Worm (Caenorhabditis elegans) whole organism, L4 larva: ENCODE measurements around the gene ZK899.5.

ENCODE experiments used
- D1046.2 ChIP-seq: fragments of 200-800 bp; sonication (Bioruptor generic); IDR thresholded peaks from 2 replicates; pipeline ENCODE4 v1.3.6; 2022; ENCODE audit warnings: missing genetic modification characterization, missing compliant biosample characterization
- F10B5.3 ChIP-seq: sonication (generic microtip); optimal IDR thresholded peaks from 2 replicates; lab custom pipeline; 2016; ENCODE audit warnings: mild to moderate bottlenecking, missing genetic modification characterization, missing compliant biosample characterization
- F26F4.8 ChIP-seq: fragments of 200-800 bp; sonication (Bioruptor generic); conservative IDR thresholded peaks from 2 replicates; pipeline ENCODE4 v1.3.6; 2022; ENCODE audit warnings: missing genetic modification characterization, missing compliant biosample characterization
- F44E2.7 ChIP-seq: fragments of 200-800 bp; sonication (Bioruptor generic); IDR thresholded peaks from 2 replicates; pipeline ENCODE4 v2.1.2; 2022; ENCODE audit warnings: missing genetic modification characterization, missing compliant biosample characterization
- F49E8.2 ChIP-seq: sonication (generic microtip); optimal IDR thresholded peaks from 2 replicates; lab custom pipeline; 2016; ENCODE audit warnings: missing compliant biosample characterization, mild to moderate bottlenecking, missing genetic modification characterization, borderline replicate concordance
- R02D3.7 ChIP-seq: fragments of 150-350 bp; sonication (generic microtip); optimal IDR thresholded peaks from 3 replicates; lab custom pipeline; 2014; ENCODE audit warnings: missing biosample characterization, missing genetic modification characterization
- T26A8.4 ChIP-seq: fragments of 200-800 bp; sonication (Bioruptor generic); IDR thresholded peaks from 2 replicates; pipeline ENCODE4 v1.3.6; 2022; ENCODE audit warnings: missing genetic modification characterization, missing compliant biosample characterization
- ama-1 ChIP-seq: fragments of 150-350 bp; optimal IDR thresholded peaks from 2 replicates; lab custom pipeline; 2014; ENCODE audit warnings: inconsistent platforms, mixed read lengths
- attf-4 ChIP-seq: sonication (generic microtip); optimal IDR thresholded peaks from 3 replicates; lab custom pipeline; 2017; ENCODE audit warnings: missing biosample characterization, missing genetic modification characterization
- ceh-44 ChIP-seq: fragments of 200-800 bp; sonication (Bioruptor generic); IDR thresholded peaks from 2 replicates; pipeline ENCODE4 v1.3.6; 2022; ENCODE audit warnings: missing genetic modification reagents, missing genetic modification characterization, missing compliant biosample characterization
- ceh-62 ChIP-seq: sonication (generic microtip); optimal IDR thresholded peaks from 2 replicates; lab custom pipeline; 2017; ENCODE audit warnings: missing biosample characterization, missing genetic modification characterization
- cey-2 ChIP-seq: sonication (generic microtip); optimal IDR thresholded peaks from 3 replicates; lab custom pipeline; 2017; ENCODE audit warnings: missing genetic modification characterization, mild to moderate bottlenecking, missing compliant biosample characterization, antibody characterized with exemption, borderline replicate concordance; ENCODE audit not compliant: insufficient read depth
- daf-16 ChIP-seq, 3 experiments: sonication (generic microtip); optimal IDR thresholded peaks; 2 replicates each; lab custom pipeline; 2016 to 2017; ENCODE audit warnings: missing genetic modification characterization in 3 of 3, missing genetic modification reagents in 3 of 3, mild to moderate bottlenecking in 2 of 3, missing compliant biosample characterization in 2 of 3, missing biosample characterization in 1 of 3, moderate library complexity in 1 of 3
- dmd-6 ChIP-seq: fragments of 200-800 bp; sonication (Bioruptor generic); IDR thresholded peaks from 2 replicates; pipeline ENCODE4 v1.3.6; 2022; ENCODE audit warnings: missing genetic modification reagents, missing genetic modification characterization, missing compliant biosample characterization
- dmd-9 ChIP-seq: fragments of 200-800 bp; sonication (Bioruptor generic); IDR thresholded peaks from 2 replicates; pipeline ENCODE4 v1.3.6; 2022; ENCODE audit warnings: missing genetic modification reagents, missing genetic modification characterization, missing compliant biosample characterization
- dve-1 ChIP-seq: sonication (generic microtip); optimal IDR thresholded peaks from 2 replicates; lab custom pipeline; 2017; ENCODE audit warnings: antibody characterized with exemption, mild to moderate bottlenecking, missing genetic modification characterization, missing compliant biosample characterization; ENCODE audit not compliant: insufficient read depth
- egl-27 ChIP-seq: sonication (generic microtip); optimal IDR thresholded peaks from 3 replicates; lab custom pipeline; 2017; ENCODE audit warnings: missing biosample characterization, missing genetic modification reagents, missing genetic modification characterization
- fos-1 ChIP-seq: fragments of 150-350 bp; optimal IDR thresholded peaks from 2 replicates; lab custom pipeline; 2014; ENCODE audit warnings: missing biosample characterization, missing genetic modification characterization
- gei-8 ChIP-seq: fragments of 200-800 bp; sonication (Bioruptor generic); optimal IDR thresholded peaks from 2 replicates; lab custom pipeline; 2018; ENCODE audit warnings: mild to moderate bottlenecking, missing genetic modification characterization, missing compliant biosample characterization
- hif-1 ChIP-seq, 2 experiments: sonication (generic microtip); optimal IDR thresholded peaks; 2 replicates each; lab custom pipeline; 2016 to 2017; ENCODE audit warnings: missing compliant biosample characterization in 2 of 2, missing genetic modification characterization in 2 of 2, missing genetic modification reagents in 2 of 2, missing genotype in 2 of 2, mild to moderate bottlenecking in 1 of 2
- hlh-11 ChIP-seq: fragments of 200-800 bp; sonication (Bioruptor generic); optimal IDR thresholded peaks from 2 replicates; lab custom pipeline; 2018; ENCODE audit warnings: mild to moderate bottlenecking, missing genetic modification characterization, missing compliant biosample characterization
- lim-7 ChIP-seq: fragments of 200-800 bp; sonication (Bioruptor generic); IDR thresholded peaks from 2 replicates; pipeline ENCODE4 v1.3.6; 2022; ENCODE audit warnings: missing genetic modification characterization, missing compliant biosample characterization
- lin-1 ChIP-seq: fragments of 200-800 bp; sonication (Bioruptor generic); IDR thresholded peaks from 2 replicates; pipeline ENCODE4 v1.3.6; 2022; ENCODE audit warnings: missing genetic modification reagents, missing genetic modification characterization, missing compliant biosample characterization
- lin-13 ChIP-seq: fragments of 150-350 bp; optimal IDR thresholded peaks from 2 replicates; lab custom pipeline; 2014; ENCODE audit warnings: missing biosample characterization, missing genetic modification reagents, missing genetic modification characterization
- lin-38 ChIP-seq: fragments of 200-800 bp; sonication (Bioruptor generic); IDR thresholded peaks from 2 replicates; pipeline ENCODE4 v1.3.6; 2022; ENCODE audit warnings: missing genetic modification reagents, missing genetic modification characterization, missing compliant biosample characterization
- lin-39 ChIP-seq: fragments of 150-350 bp; optimal IDR thresholded peaks from 2 replicates; lab custom pipeline; 2014; ENCODE audit warnings: missing biosample characterization, missing genetic modification reagents, missing genetic modification characterization
- lsy-2 ChIP-seq, 2 experiments: fragments of 150-350 bp in 1 of 2; sonication (generic microtip) in 1 of 2; optimal IDR thresholded peaks; 2 replicates each; lab custom pipeline; 2014 to 2017; ENCODE audit warnings: missing biosample characterization in 2 of 2, missing genetic modification characterization in 2 of 2
- mdt-29 ChIP-seq: fragments of 200-800 bp; sonication (Bioruptor generic); IDR thresholded peaks from 2 replicates; pipeline ENCODE4 v1.3.6; 2022; ENCODE audit warnings: missing genetic modification reagents, missing genetic modification characterization, missing compliant biosample characterization
- mep-1 ChIP-seq: fragments of 150-350 bp; sonication (generic microtip); optimal IDR thresholded peaks from 3 replicates; lab custom pipeline; 2014; ENCODE audit warnings: missing biosample characterization, missing genetic modification characterization
- mes-2 ChIP-seq: sonication (generic microtip); optimal IDR thresholded peaks from 2 replicates; lab custom pipeline; 2016; ENCODE audit warnings: missing genotype, mild to moderate bottlenecking, missing genetic modification characterization, missing compliant biosample characterization; ENCODE audit not compliant: poor library complexity, severe bottlenecking
- mxl-2 ChIP-seq: fragments of 200-800 bp; sonication (Bioruptor generic); conservative IDR thresholded peaks from 2 replicates; pipeline ENCODE4 v1.3.6; 2022; ENCODE audit warnings: missing genetic modification reagents, missing genetic modification characterization, missing compliant biosample characterization
- mxl-3 ChIP-seq: fragments of 200-800 bp; sonication (Bioruptor generic); optimal IDR thresholded peaks from 2 replicates; lab custom pipeline; 2018; ENCODE audit warnings: mild to moderate bottlenecking, missing genetic modification characterization, missing compliant biosample characterization
- nhr-11 ChIP-seq: fragments of 150-350 bp; optimal IDR thresholded peaks from 2 replicates; lab custom pipeline; 2014; ENCODE audit warnings: missing biosample characterization, missing genetic modification characterization
- nhr-25 ChIP-seq: sonication (generic microtip); optimal IDR thresholded peaks from 2 replicates; lab custom pipeline; 2017; ENCODE audit warnings: missing genetic modification characterization, mild to moderate bottlenecking, missing compliant biosample characterization, antibody characterized with exemption, moderate library complexity, borderline replicate concordance; ENCODE audit not compliant: insufficient read depth
- nhr-28 ChIP-seq: fragments of 150-350 bp; optimal IDR thresholded peaks from 2 replicates; lab custom pipeline; 2014; ENCODE audit warnings: missing biosample characterization, missing genetic modification characterization
- nhr-41 ChIP-seq: fragments of 200-800 bp; sonication (Bioruptor generic); IDR thresholded peaks from 2 replicates; pipeline ENCODE4 v1.3.6; 2022; ENCODE audit warnings: missing genetic modification reagents, missing genetic modification characterization, missing compliant biosample characterization
- nhr-42 ChIP-seq: fragments of 200-800 bp; sonication (Bioruptor generic); IDR thresholded peaks from 2 replicates; pipeline ENCODE4 v1.3.6; 2022; ENCODE audit warnings: missing genetic modification characterization, missing compliant biosample characterization
- nhr-48 ChIP-seq: sonication (generic microtip); optimal IDR thresholded peaks from 2 replicates; lab custom pipeline; 2016; ENCODE audit warnings: mild to moderate bottlenecking, missing genetic modification characterization, missing compliant biosample characterization
- nhr-6 ChIP-seq: fragments of 150-350 bp; optimal IDR thresholded peaks from 2 replicates; lab custom pipeline; 2014; ENCODE audit warnings: missing biosample characterization, missing genetic modification characterization
- nhr-77 ChIP-seq: fragments of 150-350 bp; optimal IDR thresholded peaks from 2 replicates; lab custom pipeline; 2014; ENCODE audit warnings: missing biosample characterization, missing genetic modification characterization
- pha-4 ChIP-seq, 2 experiments: fragments of 150-350 bp in 1 of 2; fragments of 200-800 bp in 1 of 2; sonication (Bioruptor generic) in 1 of 2; IDR thresholded peaks in 1 of 2; optimal IDR thresholded peaks in 1 of 2; 2 replicates each; pipeline versions ENCODE4 v1.3.6 to Lab custom; 2014 to 2022; ENCODE audit warnings: missing genetic modification characterization in 2 of 2, missing genetic modification reagents in 2 of 2, missing biosample characterization in 1 of 2, missing compliant biosample characterization in 1 of 2
- php-3 ChIP-seq: fragments of 200-800 bp; sonication (Bioruptor generic); IDR thresholded peaks from 2 replicates; pipeline ENCODE4 v1.3.6; 2022; ENCODE audit warnings: missing genetic modification reagents, missing genetic modification characterization, missing compliant biosample characterization
- set-16 ChIP-seq: fragments of 200-800 bp; sonication (Bioruptor generic); IDR thresholded peaks from 2 replicates; pipeline ENCODE4 v1.3.6; 2022; ENCODE audit warnings: missing genetic modification reagents, missing genetic modification characterization, missing compliant biosample characterization
- snpc-1.2 ChIP-seq: fragments of 200-800 bp; sonication (Bioruptor generic); IDR thresholded peaks from 2 replicates; pipeline ENCODE4 v1.3.6; 2022; ENCODE audit warnings: missing genetic modification reagents, missing genetic modification characterization, missing compliant biosample characterization
- snpc-4 ChIP-seq: fragments of 150-350 bp; optimal IDR thresholded peaks from 2 replicates; lab custom pipeline; 2014; ENCODE audit warnings: missing biosample characterization, missing genetic modification characterization
- spr-1 ChIP-seq: sonication (generic microtip); optimal IDR thresholded peaks from 2 replicates; lab custom pipeline; 2016; ENCODE audit warnings: mild to moderate bottlenecking, missing genetic modification characterization, missing compliant biosample characterization
- tag-97 ChIP-seq: fragments of 200-800 bp; sonication (Bioruptor generic); IDR thresholded peaks from 2 replicates; pipeline ENCODE4 v1.3.6; 2022; ENCODE audit warnings: missing genetic modification characterization, missing compliant biosample characterization
- unc-39 ChIP-seq: sonication (generic microtip); optimal IDR thresholded peaks from 2 replicates; lab custom pipeline; 2017; ENCODE audit warnings: missing biosample characterization, missing genetic modification characterization
- zfp-3 ChIP-seq: fragments of 200-800 bp; sonication (Bioruptor generic); conservative IDR thresholded peaks from 2 replicates; pipeline ENCODE4 v1.3.6; 2022; ENCODE audit warnings: missing genetic modification reagents, missing genetic modification characterization, missing compliant biosample characterization
- zip-11 ChIP-seq: fragments of 200-800 bp; sonication (Bioruptor generic); IDR thresholded peaks from 2 replicates; pipeline ENCODE4 v1.3.6; 2022; ENCODE audit warnings: missing genetic modification characterization, missing compliant biosample characterization

The ZK899.5 gene

ce11 chrX:9431002-9431482, 29.7 kb downstream of the ZK899.5 start, which contains the start of gene B0272.3:
Gene B0272.3 (plus strand): TSS chrX:9431432.
- no peak for TF ChIP-seq mdt-29 (GFP tag; lab: Robert Waterston, UW)
- TF ChIP-seq nhr-41 (GFP tag; lab: Robert Waterston, UW) = no peak
- no peak for TF ChIP-seq ama-1 (lab: Kevin White, UChicago)
- no peak for TF ChIP-seq F26F4.8 (GFP tag; lab: Robert Waterston, UW)
- TF ChIP-seq lin-13 (GFP tag; lab: Kevin White, UChicago) = no peak
- no peak for TF ChIP-seq ceh-44 (GFP tag; lab: Robert Waterston, UW)
- no peak for TF ChIP-seq unc-39 (tag; lab: Kevin White, UChicago)
- no peak for TF ChIP-seq lin-39
- TF ChIP-seq snpc-4 = no peak
- peak; percentile 88 for TF ChIP-seq hlh-11 (tag; lab: Kevin White, UChicago)
- TF ChIP-seq F49E8.2 = no peak
- no peak for TF ChIP-seq zip-11 (GFP tag; lab: Robert Waterston, UW)
- TF ChIP-seq nhr-42 (GFP tag; lab: Robert Waterston, UW) = no peak
- TF ChIP-seq zfp-3 = no peak
- peak; percentile 91 for TF ChIP-seq dve-1
- no peak for TF ChIP-seq snpc-1.2
- TF ChIP-seq mes-2 (tag; lab: Kevin White, UChicago) = no peak
- TF ChIP-seq nhr-25 (tag; lab: Kevin White, UChicago) = peak; percentile 41
- TF ChIP-seq hif-1 (tag; optimal IDR thresholded peaks at IDR 0.05; lab: Kevin White, UChicago) = peak in 1 of 2 experiments; percentile 6
- no peak for TF ChIP-seq fos-1
- TF ChIP-seq mxl-3 (GFP tag; lab: Kevin White, UChicago) = peak; percentile 76
- TF ChIP-seq nhr-28 (tag; lab: Kevin White, UChicago) = peak; percentile 95
- peak; percentile 44 for TF ChIP-seq nhr-48 (tag; lab: Kevin White, UChicago)
- no peak for TF ChIP-seq cey-2 (tag; lab: Kevin White, UChicago)
- TF ChIP-seq mep-1 (tag; lab: Kevin White, UChicago) = peak; percentile 76
- no peak for TF ChIP-seq php-3
- peak; percentile 1 to 13 for TF ChIP-seq daf-16 (GFP tag; optimal IDR thresholded peaks at IDR 0.05; lab: Kevin White, UChicago)
- peak; percentile 90 for TF ChIP-seq daf-16 (tag; optimal IDR thresholded peaks at IDR 0.05; lab: Kevin White, UChicago)
- TF ChIP-seq set-16 (GFP tag; lab: Robert Waterston, UW) = no peak
- TF ChIP-seq lin-38 = no peak
- peak in 1 of 2 experiments; percentile 4 for TF ChIP-seq lsy-2 (tag; optimal IDR thresholded peaks at IDR 0.05; lab: Kevin White, UChicago)
- peak; percentile 61; the same call in 1 of the 2 replicates for TF ChIP-seq pha-4 (GFP tag; IDR thresholded peaks at IDR 0.05; lab: Robert Waterston, UW)
- no peak for TF ChIP-seq pha-4 (tag; optimal IDR thresholded peaks at IDR 0.05; lab: Kevin White, UChicago)
- no peak for TF ChIP-seq T26A8.4
- no peak for TF ChIP-seq egl-27 (tag; lab: Kevin White, UChicago)
- no peak for TF ChIP-seq lin-1 (GFP tag; lab: Robert Waterston, UW)
- peak; percentile 83 for TF ChIP-seq nhr-11 (tag; lab: Kevin White, UChicago)
- no peak for TF ChIP-seq dmd-9 (GFP tag; lab: Robert Waterston, UW)
- TF ChIP-seq attf-4 (tag; lab: Kevin White, UChicago) = no peak
- peak; percentile 2 for TF ChIP-seq spr-1 (tag; lab: Kevin White, UChicago)
- TF ChIP-seq gei-8 (GFP tag; lab: Kevin White, UChicago) = no peak
- no peak for TF ChIP-seq ceh-62 (tag; lab: Kevin White, UChicago)
- peak; percentile 10 for TF ChIP-seq nhr-6 (tag; lab: Kevin White, UChicago)
- TF ChIP-seq lim-7 = no peak
- no peak for TF ChIP-seq mxl-2 (GFP tag; lab: Robert Waterston, UW)
- TF ChIP-seq R02D3.7 = no peak
- no peak; the same call in 1 of the 2 replicates for TF ChIP-seq dmd-6
- peak; percentile 68 for TF ChIP-seq nhr-77 (tag; lab: Kevin White, UChicago)
- TF ChIP-seq tag-97 (GFP tag; lab: Robert Waterston, UW) = no peak
- no peak for TF ChIP-seq D1046.2
- no peak for TF ChIP-seq F44E2.7 (GFP tag; lab: Robert Waterston, UW)
- no peak for TF ChIP-seq F10B5.3 (tag; lab: Kevin White, UChicago)
